Worm (Caenorhabditis elegans) whole organism, L3 larva: ENCODE measurements around the gene atg-13.

Experiments used
- ama-1 ChIP-seq: fragments of 150-350 bp; optimal IDR thresholded peaks from 2 replicates; lab custom pipeline; 2018
- egl-27 ChIP-seq: sonication (generic microtip); optimal IDR thresholded peaks from 4 replicates; lab custom pipeline; 2017; ENCODE audit warnings: missing biosample characterization, missing genetic modification reagents, missing genetic modification characterization
- elt-1 ChIP-seq: fragments of 150-350 bp; optimal IDR thresholded peaks from 2 replicates; lab custom pipeline; 2014; ENCODE audit warnings: missing biosample characterization, missing genetic modification characterization
- fkh-10 ChIP-seq: sonication (generic microtip); optimal IDR thresholded peaks from 2 replicates; lab custom pipeline; 2017; ENCODE audit warnings: missing biosample characterization, missing genetic modification reagents, missing genetic modification characterization
- lin-39 ChIP-seq: fragments of 150-350 bp; optimal IDR thresholded peaks from 2 replicates; lab custom pipeline; 2018; ENCODE audit warnings: missing biosample characterization, missing genetic modification reagents, missing genetic modification characterization
- mdl-1 ChIP-seq: fragments of 150-350 bp; optimal IDR thresholded peaks from 2 replicates; lab custom pipeline; 2014; ENCODE audit warnings: missing biosample characterization, missing genetic modification characterization
- nfya-1 ChIP-seq: sonication (generic microtip); optimal IDR thresholded peaks from 2 replicates; lab custom pipeline; 2017; ENCODE audit warnings: missing genetic modification characterization, mild to moderate bottlenecking, missing compliant biosample characterization, antibody characterized with exemption, moderate library complexity; ENCODE audit not compliant: insufficient read depth
- nhr-25 ChIP-seq: sonication (generic microtip); optimal IDR thresholded peaks from 2 replicates; lab custom pipeline; 2017; ENCODE audit warnings: missing biosample characterization, missing genetic modification characterization
- pha-4 ChIP-seq: fragments of 150-350 bp; optimal IDR thresholded peaks from 2 replicates; lab custom pipeline; 2014; ENCODE audit warnings: missing biosample characterization, missing genetic modification reagents, missing genetic modification characterization
- tbx-2 ChIP-seq: sonication (generic microtip); optimal IDR thresholded peaks from 2 replicates; lab custom pipeline; 2016; ENCODE audit warnings: mild to moderate bottlenecking, missing genetic modification characterization, missing compliant biosample characterization
- unc-39 ChIP-seq: sonication (generic microtip); optimal IDR thresholded peaks from 4 replicates; lab custom pipeline; 2017; ENCODE audit warnings: missing biosample characterization, missing genetic modification characterization
- zag-1 ChIP-seq: fragments of 150-350 bp; optimal IDR thresholded peaks from 2 replicates; lab custom pipeline; 2014; ENCODE audit warnings: missing biosample characterization, missing genetic modification characterization
- ztf-11 ChIP-seq: fragments of 150-350 bp; optimal IDR thresholded peaks from 2 replicates; lab custom pipeline; 2014; ENCODE audit warnings: missing biosample characterization, missing genetic modification characterization
- ztf-4 ChIP-seq: fragments of 150-350 bp; optimal IDR thresholded peaks from 2 replicates; lab custom pipeline; 2014; ENCODE audit warnings: missing biosample characterization, missing genetic modification characterization

DNA sequence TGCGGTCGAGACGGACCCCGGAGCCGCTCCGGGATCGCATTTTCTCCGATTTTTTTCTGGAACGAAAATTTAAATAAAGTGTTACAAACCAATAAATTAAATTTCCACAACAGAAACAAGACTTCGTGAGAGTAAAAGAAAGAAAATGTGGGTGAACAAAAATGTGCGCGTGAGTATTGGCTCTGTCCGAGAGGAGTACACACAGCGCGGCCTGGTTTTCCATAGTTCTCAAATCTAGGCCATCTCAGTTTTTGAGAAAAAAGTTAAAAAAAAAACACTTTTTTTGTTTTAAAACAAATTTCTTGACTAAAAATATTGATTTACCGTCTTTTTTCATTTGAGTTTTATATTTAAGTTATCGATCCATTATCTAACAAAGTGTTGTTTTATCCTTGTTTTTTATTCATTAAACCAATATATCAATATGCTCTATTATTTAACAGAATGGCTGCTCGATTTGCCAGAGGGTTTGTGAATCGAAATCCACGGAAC is 13.4 kb downstream of the atg-13 start, which contains the start of the genes C14B9.8 and mrpl-18:
- no peak for TF ChIP-seq ztf-4 (tag; lab: Kevin White, UChicago)
- no peak for TF ChIP-seq ama-1 (lab: Kevin White, UChicago)
- TF ChIP-seq tbx-2 (tag; lab: Kevin White, UChicago), result no peak
- TF ChIP-seq lin-39 (tag; lab: Kevin White, UChicago), result peak; percentile 30
- TF ChIP-seq fkh-10, result no peak
- no peak for TF ChIP-seq egl-27
- TF ChIP-seq nhr-25 (tag; lab: Kevin White, UChicago), result peak; percentile 15
- TF ChIP-seq pha-4 (tag; lab: Kevin White, UChicago), result peak; percentile 68
- no peak for TF ChIP-seq elt-1 (tag; lab: Kevin White, UChicago)
- TF ChIP-seq mdl-1 (tag; lab: Kevin White, UChicago), result no peak
- TF ChIP-seq ztf-11 (tag; lab: Kevin White, UChicago), result no peak
- no peak for TF ChIP-seq zag-1 (tag; lab: Kevin White, UChicago)
- peak; percentile 70 for TF ChIP-seq nfya-1 (tag; lab: Kevin White, UChicago)
- no peak for TF ChIP-seq unc-39
